Fruit fly (Drosophila melanogaster) whole organism, wandering third instar larva: ENCODE data around the gene CG7970.

ENCODE experiments used
- Abd-B ChIP-seq: fragments of >200 bp; optimal IDR thresholded peaks from 2 replicates; lab custom pipeline; 2017; ENCODE audit warnings: missing biosample characterization, missing genetic modification characterization
- CG32264 ChIP-seq: fragments of 200-800 bp; sonication (Bioruptor generic); optimal IDR thresholded peaks from 2 replicates; lab custom pipeline; 2016; ENCODE audit warnings: missing biosample characterization, missing genetic modification characterization
- CG9705 ChIP-seq: fragments of 200-800 bp; sonication (Bioruptor generic); optimal IDR thresholded peaks from 2 replicates; lab custom pipeline; 2018; ENCODE audit warnings: missing biosample characterization, mild to moderate bottlenecking, missing genetic modification characterization
- CrebA ChIP-seq: fragments of 200-800 bp; sonication (Bioruptor generic); optimal IDR thresholded peaks from 2 replicates; lab custom pipeline; 2016; ENCODE audit warnings: missing biosample characterization, mild to moderate bottlenecking, missing genetic modification characterization, borderline replicate concordance
- Dfd ChIP-seq: fragments of >200 bp; optimal IDR thresholded peaks from 2 replicates; lab custom pipeline; 2017; ENCODE audit warnings: missing biosample characterization, missing genetic modification characterization
- Dif ChIP-seq: fragments of 200-275, 200-300 bp; sonication (Bioruptor generic); optimal IDR thresholded peaks from 2 replicates; lab custom pipeline; 2018; ENCODE audit warnings: missing biosample characterization, missing genetic modification characterization; ENCODE audit not compliant: partially characterized antibody
- GATAd ChIP-seq: sonication (Bioruptor generic); optimal IDR thresholded peaks from 2 replicates; lab custom pipeline; 2016; ENCODE audit warnings: missing biosample characterization, missing genetic modification characterization
- HLH106 ChIP-seq: fragments of 200-800 bp; optimal IDR thresholded peaks from 3 replicates; lab custom pipeline; 2019; ENCODE audit warnings: missing biosample characterization, mild to moderate bottlenecking, missing genetic modification characterization, moderate library complexity
- Hnf4 ChIP-seq: fragments of 200-800 bp; sonication (Bioruptor generic); optimal IDR thresholded peaks from 2 replicates; lab custom pipeline; 2016; ENCODE audit warnings: missing biosample characterization, mild to moderate bottlenecking, missing genetic modification characterization
- Hr78 ChIP-seq: fragments of >200 bp; optimal IDR thresholded peaks from 2 replicates; lab custom pipeline; 2017; ENCODE audit warnings: missing biosample characterization, missing genetic modification characterization
- Hr83 ChIP-seq: fragments of 200-300 bp; sonication (Bioruptor generic); optimal IDR thresholded peaks from 2 replicates; lab custom pipeline; 2016; ENCODE audit warnings: missing biosample characterization, mild to moderate bottlenecking, missing genetic modification characterization, moderate library complexity; ENCODE audit not compliant: poor library complexity, severe bottlenecking
- Jra ChIP-seq: sonication (Bioruptor generic); optimal IDR thresholded peaks from 2 replicates; lab custom pipeline; 2016; ENCODE audit warnings: missing biosample characterization, missing genetic modification characterization
- Mio ChIP-seq: sonication (Bioruptor generic); optimal IDR thresholded peaks from 2 replicates; lab custom pipeline; 2016; ENCODE audit warnings: missing biosample characterization, missing genetic modification characterization
- Myc ChIP-seq: fragments of >200 bp; optimal IDR thresholded peaks from 2 replicates; lab custom pipeline; 2017
- N ChIP-seq: fragments of >200 bp; optimal IDR thresholded peaks from 2 replicates; lab custom pipeline; 2018; ENCODE audit warnings: missing biosample characterization, missing external identifiers, missing genetic modification characterization
- OdsH ChIP-seq: fragments of 200-800 bp; sonication (Bioruptor generic); optimal IDR thresholded peaks from 2 replicates; lab custom pipeline; 2016; ENCODE audit warnings: missing biosample characterization, mild to moderate bottlenecking, missing genetic modification characterization
- Rel ChIP-seq, 2 experiments: fragments of 200-800 bp; sonication (Bioruptor generic) in 1 of 2; optimal IDR thresholded peaks; 2 replicates in 1 of 2; 3 replicates in 1 of 2; lab custom pipeline; 2016 to 2019; ENCODE audit warnings: mild to moderate bottlenecking in 2 of 2, missing biosample characterization in 2 of 2, missing genetic modification characterization in 2 of 2, moderate library complexity in 1 of 2
- Sp1 ChIP-seq: fragments of 200-800 bp; sonication (Bioruptor generic); optimal IDR thresholded peaks from 3 replicates; lab custom pipeline; 2019; ENCODE audit warnings: missing biosample characterization, mild to moderate bottlenecking, missing genetic modification characterization, moderate library complexity
- Vsx2 ChIP-seq: fragments of 200-300, 225-300 bp; sonication (Bioruptor generic); optimal IDR thresholded peaks from 2 replicates; lab custom pipeline; 2018; ENCODE audit warnings: missing biosample characterization, missing genetic modification characterization; ENCODE audit not compliant: partially characterized antibody
- br ChIP-seq: fragments of 200-800 bp; sonication (Bioruptor generic); optimal IDR thresholded peaks from 2 replicates; lab custom pipeline; 2016; ENCODE audit warnings: missing biosample characterization, missing genetic modification characterization
- brk ChIP-seq: fragments of 200-800 bp; sonication (Bioruptor generic); optimal IDR thresholded peaks from 2 replicates; lab custom pipeline; 2016; ENCODE audit warnings: missing biosample characterization, mild to moderate bottlenecking, missing genetic modification characterization
- dl ChIP-seq, 2 experiments: fragments of 175-275, 200-275 bp in 1 of 2; fragments of 200-275 bp in 1 of 2; sonication (Bioruptor generic); optimal IDR thresholded peaks; lab custom pipeline; 2018; ENCODE audit warnings: mild to moderate bottlenecking in 2 of 2, missing biosample characterization in 2 of 2, missing genetic modification characterization in 2 of 2, moderate library complexity in 2 of 2; ENCODE audit not compliant: partially characterized antibody in 2 of 2, insufficient read depth in 1 of 2
- dmrt93B ChIP-seq: fragments of 200-800 bp; sonication (Bioruptor generic); optimal IDR thresholded peaks from 2 replicates; lab custom pipeline; 2018; ENCODE audit warnings: missing biosample characterization, mild to moderate bottlenecking, missing genetic modification characterization
- dsf ChIP-seq: sonication (Bioruptor generic); optimal IDR thresholded peaks from 2 replicates; lab custom pipeline; 2016; ENCODE audit warnings: missing biosample characterization, missing genetic modification characterization, borderline replicate concordance
- ey ChIP-seq: fragments of 200-800 bp; sonication (Bioruptor generic); optimal IDR thresholded peaks from 2 replicates; lab custom pipeline; 2016; ENCODE audit warnings: missing biosample characterization, missing genetic modification characterization
- foxo ChIP-seq, 2 experiments: fragments of 200-800 bp; sonication (Bioruptor generic); optimal IDR thresholded peaks; 2 replicates in 1 of 2; 3 replicates in 1 of 2; lab custom pipeline; 2016 to 2017; ENCODE audit warnings: missing biosample characterization in 2 of 2, missing genetic modification characterization in 2 of 2
- fru ChIP-seq: fragments of 200-800 bp; sonication (Bioruptor generic); optimal IDR thresholded peaks from 3 replicates; lab custom pipeline; 2016; ENCODE audit warnings: missing biosample characterization, mild to moderate bottlenecking, missing genetic modification characterization
- h ChIP-seq: fragments of 200-800 bp; sonication (Bioruptor generic); optimal IDR thresholded peaks from 3 replicates; lab custom pipeline; 2016; ENCODE audit warnings: missing biosample characterization, mild to moderate bottlenecking, missing genetic modification characterization
- jim ChIP-seq: fragments of 175-275, 200-325 bp; sonication (Bioruptor generic); optimal IDR thresholded peaks from 2 replicates; lab custom pipeline; 2016; ENCODE audit warnings: missing biosample characterization, mild to moderate bottlenecking, missing genetic modification characterization
- lola ChIP-seq: fragments of >200 bp; optimal IDR thresholded peaks from 2 replicates; lab custom pipeline; 2017; ENCODE audit warnings: missing biosample characterization, missing genetic modification characterization
- pan ChIP-seq: fragments of >200 bp; optimal IDR thresholded peaks from 2 replicates; lab custom pipeline; 2017
- psq ChIP-seq: fragments of 200-800 bp; sonication (Bioruptor generic); optimal IDR thresholded peaks from 3 replicates; lab custom pipeline; 2017; ENCODE audit warnings: missing biosample characterization, mild to moderate bottlenecking, missing genetic modification characterization, moderate library complexity
- rgr ChIP-seq: fragments of 200-800 bp; sonication (Bioruptor generic); optimal IDR thresholded peaks from 3 replicates; lab custom pipeline; 2016; ENCODE audit warnings: missing biosample characterization, mild to moderate bottlenecking, missing genetic modification characterization
- sage ChIP-seq: fragments of 200-800 bp; sonication (Bioruptor generic); optimal IDR thresholded peaks from 2 replicates; lab custom pipeline; 2016; ENCODE audit warnings: missing biosample characterization, mild to moderate bottlenecking, missing genetic modification characterization
- sv ChIP-seq: fragments of 200-800 bp; sonication (Bioruptor generic); optimal IDR thresholded peaks from 3 replicates; lab custom pipeline; 2016; ENCODE audit warnings: missing biosample characterization, missing genetic modification characterization
- tai ChIP-seq: sonication (Bioruptor generic); optimal IDR thresholded peaks from 2 replicates; lab custom pipeline; 2016; ENCODE audit warnings: missing biosample characterization, missing genetic modification characterization
- usp ChIP-seq: fragments of >200 bp; optimal IDR thresholded peaks from 2 replicates; lab custom pipeline; 2017; ENCODE audit warnings: missing biosample characterization, missing genetic modification characterization
- woc ChIP-seq: sonication (Bioruptor generic); optimal IDR thresholded peaks from 2 replicates; lab custom pipeline; 2016; ENCODE audit warnings: missing biosample characterization, mild to moderate bottlenecking, missing genetic modification characterization

The CG7970 gene

DNA sequence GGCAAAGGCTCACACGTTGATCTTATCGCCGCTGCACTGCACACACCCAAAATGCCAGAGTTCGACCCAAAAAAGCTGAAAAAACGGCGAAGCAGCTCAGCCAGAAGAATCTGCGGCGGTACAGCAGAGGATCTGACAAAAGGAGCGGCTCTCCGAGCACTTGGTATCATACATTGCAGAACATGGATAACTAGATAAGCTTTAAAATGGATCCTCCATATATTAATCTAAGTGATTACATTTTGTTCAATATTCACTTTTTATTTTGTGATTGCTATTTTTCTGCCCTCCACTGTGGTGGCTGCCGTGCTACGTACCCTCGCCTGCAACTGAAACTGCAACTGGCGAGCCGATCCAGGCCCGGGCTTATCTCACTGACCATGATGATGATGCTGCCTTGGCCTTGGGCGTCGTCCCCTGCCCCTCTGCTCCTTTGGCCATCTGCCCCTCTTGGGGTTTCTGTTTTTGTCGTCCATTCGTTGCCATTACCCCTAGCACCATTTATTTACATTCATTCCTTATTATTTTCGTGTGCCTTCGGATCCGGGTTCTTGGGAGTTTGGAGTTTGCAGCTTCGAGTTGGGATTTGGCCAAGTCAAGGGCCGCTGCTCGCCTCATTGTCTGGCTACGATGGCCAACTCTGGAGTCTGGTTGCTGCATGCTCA lies 39.7 kb downstream of the CG7970 start:
- TF ChIP-seq ey (GFP tag; lab: Kevin White, UChicago) = peak; percentile 90
- no peak for TF ChIP-seq Vsx2 (GFP tag; lab: Kevin White, UChicago)
- peak; percentile 79 for TF ChIP-seq CG32264
- peak; percentile 93 for TF ChIP-seq br (GFP tag; lab: Kevin White, UChicago)
- TF ChIP-seq Dif (GFP tag; lab: Kevin White, UChicago) = no peak
- TF ChIP-seq GATAd (GFP tag; lab: Kevin White, UChicago) = no peak
- TF ChIP-seq CrebA (GFP tag; lab: Kevin White, UChicago) = peak; percentile 33
- no peak for TF ChIP-seq tai (GFP tag; lab: Kevin White, UChicago)
- no peak for TF ChIP-seq Hr78
- TF ChIP-seq HLH106 (tag; lab: Kevin White, UChicago) = peak; percentile 85
- TF ChIP-seq Hnf4 (GFP tag; lab: Kevin White, UChicago) = peak; percentile 78
- TF ChIP-seq Dfd (GFP tag; lab: Kevin White, UChicago) = no peak
- TF ChIP-seq jim (GFP tag; lab: Kevin White, UChicago) = no peak
- TF ChIP-seq N (GFP tag; lab: Kevin White, UChicago) = no peak
- peak; percentile 24 for TF ChIP-seq Rel (GFP tag; optimal IDR thresholded peaks at IDR 0.05; lab: Kevin White, UChicago)
- peak; percentile 22 for TF ChIP-seq Rel (tag; optimal IDR thresholded peaks at IDR 0.05; lab: Kevin White, UChicago)
- no peak for TF ChIP-seq lola (GFP tag; lab: Kevin White, UChicago)
- no peak for TF ChIP-seq usp (GFP tag; lab: Kevin White, UChicago)
- peak; percentile 68 for TF ChIP-seq CG9705 (GFP tag; lab: Kevin White, UChicago)
- TF ChIP-seq OdsH (GFP tag; lab: Kevin White, UChicago) = peak; percentile 91
- TF ChIP-seq brk (GFP tag; lab: Kevin White, UChicago) = peak; percentile 66
- peak; percentile 84 for TF ChIP-seq dmrt93B
- TF ChIP-seq dl (GFP tag; optimal IDR thresholded peaks at IDR 0.05; lab: Kevin White, UChicago; ENCODE audit: insufficient read depth in 1 of 2, partially characterized antibody in 2 of 2) = no peak
- TF ChIP-seq Jra = peak; percentile 55
- peak; percentile 88 for TF ChIP-seq Sp1 (GFP tag; lab: Kevin White, UChicago)
- peak; percentile 84 for TF ChIP-seq h (GFP tag; lab: Kevin White, UChicago)
- peak; percentile 38 for TF ChIP-seq dsf
- TF ChIP-seq foxo (GFP tag; optimal IDR thresholded peaks at IDR 0.05; lab: Kevin White, UChicago) = peak; percentile 23 to 91
- no peak for TF ChIP-seq Abd-B (GFP tag; lab: Kevin White, UChicago)
- peak; percentile 86 for TF ChIP-seq woc (GFP tag; lab: Kevin White, UChicago)
- peak; percentile 94 for TF ChIP-seq fru
- peak; percentile 91 for TF ChIP-seq rgr (GFP tag; lab: Kevin White, UChicago)
- TF ChIP-seq sv (GFP tag; lab: Kevin White, UChicago) = no peak
- no peak for TF ChIP-seq Mio (GFP tag; lab: Kevin White, UChicago)
- TF ChIP-seq Myc (lab: Kevin White, UChicago) = no peak
- TF ChIP-seq Hr83 = no peak
- TF ChIP-seq sage (GFP tag; lab: Kevin White, UChicago) = peak; percentile 51
- no peak for TF ChIP-seq pan (lab: Kevin White, UChicago)
- TF ChIP-seq psq (GFP tag; lab: Kevin White, UChicago) = peak; percentile 95

DNA sequence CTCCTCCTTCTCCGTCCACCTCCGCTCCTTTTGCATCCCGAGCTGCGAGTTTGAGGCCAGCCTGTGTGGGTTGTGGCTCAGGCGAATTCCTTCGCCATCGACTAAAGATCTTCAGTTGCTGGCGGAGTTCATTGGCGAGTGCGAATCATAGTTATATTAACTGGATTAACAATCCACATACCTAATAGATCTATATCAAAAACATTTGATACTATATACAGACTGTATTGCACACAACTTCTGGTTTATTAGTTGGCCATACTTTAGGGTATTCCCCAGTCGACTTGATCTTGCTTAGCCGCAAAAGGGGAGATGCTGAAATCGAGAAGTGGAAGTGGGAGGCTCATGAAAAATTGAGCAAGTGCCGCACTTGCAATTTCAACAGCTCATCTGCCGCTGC lies 40.3 kb downstream of the CG7970 start:
- TF ChIP-seq h (GFP tag; lab: Kevin White, UChicago) = peak; percentile 37
- TF ChIP-seq Hr78 = no peak
- TF ChIP-seq, all 38 proteins: peak for 1

DNA sequence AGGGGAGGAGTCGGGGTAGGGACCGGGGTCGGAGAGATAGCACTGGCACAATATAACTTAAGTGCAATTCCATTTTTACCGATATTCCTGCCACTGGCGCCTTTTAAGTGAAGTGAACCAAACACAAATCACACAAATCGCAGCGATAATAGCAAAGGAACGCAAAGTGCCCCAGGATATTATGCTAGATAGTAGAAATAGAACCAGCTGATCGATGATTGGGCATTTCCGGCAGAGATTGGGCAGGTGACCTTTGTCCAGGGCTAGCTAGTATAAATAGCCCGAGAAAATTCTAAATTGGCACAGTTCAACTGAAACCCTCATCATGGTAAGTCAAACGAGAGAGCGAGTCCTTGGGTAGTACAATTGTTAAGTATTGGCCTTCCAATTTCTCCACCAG lies 41.8 kb downstream of the CG7970 start, which contains the start of gene CG12011:
TSS of gene CG12011 (plus strand) at position 301 of the 400 bp plus-strand sequence.
- TF ChIP-seq N (GFP tag; lab: Kevin White, UChicago) (no peak), Jra (no peak), GATAd (GFP tag; lab: Kevin White, UChicago) (no peak), Dfd (GFP tag; lab: Kevin White, UChicago) (no peak), h (GFP tag; lab: Kevin White, UChicago) (no peak), dl (GFP tag; optimal IDR thresholded peaks at IDR 0.05; lab: Kevin White, UChicago; ENCODE audit: insufficient read depth in 1 of 2, partially characterized antibody in 2 of 2) (no peak), Dif (GFP tag; lab: Kevin White, UChicago) (no peak), Myc (lab: Kevin White, UChicago) (no peak), foxo (GFP tag; optimal IDR thresholded peaks at IDR 0.05; lab: Kevin White, UChicago) (no peak), psq (GFP tag; lab: Kevin White, UChicago) (no peak), Hnf4 (GFP tag; lab: Kevin White, UChicago) (no peak), brk (GFP tag; lab: Kevin White, UChicago) (no peak), CrebA (GFP tag; lab: Kevin White, UChicago) (no peak), Rel (GFP tag; optimal IDR thresholded peaks at IDR 0.05; lab: Kevin White, UChicago) (no peak), Rel (tag; optimal IDR thresholded peaks at IDR 0.05; lab: Kevin White, UChicago) (no peak), fru (no peak), rgr (GFP tag; lab: Kevin White, UChicago) (no peak), sage (GFP tag; lab: Kevin White, UChicago) (no peak), HLH106 (tag; lab: Kevin White, UChicago) (no peak), CG9705 (GFP tag; lab: Kevin White, UChicago) (no peak), Hr78 (no peak)
- TF ChIP-seq, all 38 proteins: peak for 0
